Fruit fly (Drosophila melanogaster): ENCODE measurements around the gene p-cup.

Gene p-cup

dm6 chrX:17473879-17474278 lies 25.3 kb upstream of the p-cup start:
- TF ChIP-seq psq (GFP tag; optimal IDR thresholded peaks at IDR 0.05) (no peak), Dfd (GFP tag; optimal IDR thresholded peaks at IDR 0.05) (peak; percentile 26)

- TF ChIP-seq Dfd (GFP tag; optimal IDR thresholded peaks at IDR 0.05), result no peak
- TF ChIP-seq rgr (GFP tag; optimal IDR thresholded peaks at IDR 0.05), result no peak
- TF ChIP-seq jim (GFP tag; optimal IDR thresholded peaks at IDR 0.05), result no peak
- no peak for TF ChIP-seq N (GFP tag; optimal IDR thresholded peaks at IDR 0.05)
- no peak for TF ChIP-seq Sp1 (GFP tag; optimal IDR thresholded peaks at IDR 0.05)
- TF ChIP-seq dl (GFP tag; optimal IDR thresholded peaks at IDR 0.05; ENCODE audit: insufficient read depth in 1 of 2, partially characterized antibody in 2 of 2), result no peak
- no peak for TF ChIP-seq tai (GFP tag; optimal IDR thresholded peaks at IDR 0.05)
- no peak for TF ChIP-seq woc (GFP tag; optimal IDR thresholded peaks at IDR 0.05)
- no peak for TF ChIP-seq Abd-B (GFP tag; optimal IDR thresholded peaks at IDR 0.05)
- no peak for TF ChIP-seq h (GFP tag; optimal IDR thresholded peaks at IDR 0.05)
- TF ChIP-seq fru (GFP tag; optimal IDR thresholded peaks at IDR 0.05), result no peak
- no peak for TF ChIP-seq Dif (GFP tag; optimal IDR thresholded peaks at IDR 0.05; ENCODE audit: partially characterized antibody)
- TF ChIP-seq lola (GFP tag; optimal IDR thresholded peaks at IDR 0.05), result no peak
Measured at dm6 chrX:17472930-17473668, 24.5 kb upstream of the p-cup start.

- no peak for TF ChIP-seq brk (GFP tag; optimal IDR thresholded peaks at IDR 0.05)
- TF ChIP-seq dl (GFP tag; optimal IDR thresholded peaks at IDR 0.05; ENCODE audit: insufficient read depth in 1 of 2, partially characterized antibody in 2 of 2), result no peak
- TF ChIP-seq foxo (GFP tag; optimal IDR thresholded peaks at IDR 0.05), result no peak
- no peak for TF ChIP-seq HLH106 (tag; optimal IDR thresholded peaks at IDR 0.05)
- TF ChIP-seq Sp1 (GFP tag; optimal IDR thresholded peaks at IDR 0.05), result no peak
- no peak for TF ChIP-seq pan (optimal IDR thresholded peaks at IDR 0.05)
Measured at dm6 chrX:17472467-17472866, 23.9 kb upstream of the p-cup start.

dm6 chrX:17471584-17471983 lies 23.0 kb upstream of the p-cup start:
- no peak for TF ChIP-seq jim (GFP tag; optimal IDR thresholded peaks at IDR 0.05)
- no peak for TF ChIP-seq woc (GFP tag; optimal IDR thresholded peaks at IDR 0.05)
- TF ChIP-seq dl (GFP tag; optimal IDR thresholded peaks at IDR 0.05; ENCODE audit: insufficient read depth in 1 of 2, partially characterized antibody in 2 of 2), result no peak
- no peak for TF ChIP-seq fru (GFP tag; optimal IDR thresholded peaks at IDR 0.05)

dm6 chrX:17465523-17465922 lies 16.9 kb upstream of the p-cup start:
- peak in 1 of 2 experiments; percentile 27 for TF ChIP-seq foxo (GFP tag; optimal IDR thresholded peaks at IDR 0.05)
- no peak for TF ChIP-seq woc (GFP tag; optimal IDR thresholded peaks at IDR 0.05)

dm6 chrX:17455829-17456460 lies 7.4 kb upstream of the p-cup start:
- TF ChIP-seq Vsx2 (GFP tag; optimal IDR thresholded peaks at IDR 0.05; ENCODE audit: partially characterized antibody), result peak; percentile 2
- TF ChIP-seq Rel (GFP tag; optimal IDR thresholded peaks at IDR 0.05), result no peak
- TF ChIP-seq Rel (tag; optimal IDR thresholded peaks at IDR 0.05), result peak; percentile 76
- peak; percentile 91 for TF ChIP-seq Myc (optimal IDR thresholded peaks at IDR 0.05)
- TF ChIP-seq CG9705 (GFP tag; optimal IDR thresholded peaks at IDR 0.05), result no peak

- TF ChIP-seq dmrt93B (GFP tag; optimal IDR thresholded peaks at IDR 0.05) (no peak), dl (GFP tag; optimal IDR thresholded peaks at IDR 0.05; ENCODE audit: insufficient read depth in 1 of 2, partially characterized antibody in 2 of 2) (no peak), Dfd (GFP tag; optimal IDR thresholded peaks at IDR 0.05) (peak; percentile 19)
Measured at dm6 chrX:17452443-17452842, 3.9 kb upstream of the p-cup start, which contains the start of gene CG8568. Gene CG8568, minus strand, starts transcription at chrX:17452543.

dm6 chrX:17443880-17444279 lies 4.7 kb downstream of the p-cup start, which contains the start of the genes CG12994 and CG46464:
Gene CG12994, minus strand, starts transcription at chrX:17443994.
Gene CG46464, minus strand, starts transcription at chrX:17443994.
- no peak for TF ChIP-seq GATAd (GFP tag; optimal IDR thresholded peaks at IDR 0.05)
- no peak for TF ChIP-seq woc (GFP tag; optimal IDR thresholded peaks at IDR 0.05)
- TF ChIP-seq br (GFP tag; optimal IDR thresholded peaks at IDR 0.05), result no peak
- TF ChIP-seq Hnf4 (GFP tag; optimal IDR thresholded peaks at IDR 0.05), result no peak
- TF ChIP-seq psq (GFP tag; optimal IDR thresholded peaks at IDR 0.05), result no peak
- no peak for TF ChIP-seq N (GFP tag; optimal IDR thresholded peaks at IDR 0.05)
- no peak for TF ChIP-seq h (GFP tag; optimal IDR thresholded peaks at IDR 0.05)
- TF ChIP-seq Hr78 (GFP tag; optimal IDR thresholded peaks at IDR 0.05), result no peak
- TF ChIP-seq HLH106 (tag; optimal IDR thresholded peaks at IDR 0.05), result no peak
- TF ChIP-seq pan (optimal IDR thresholded peaks at IDR 0.05), result no peak
- no peak for TF ChIP-seq sv (GFP tag; optimal IDR thresholded peaks at IDR 0.05)
- TF ChIP-seq dsf (GFP tag; optimal IDR thresholded peaks at IDR 0.05; ENCODE audit: borderline replicate concordance), result no peak
